Fruit fly (Drosophila melanogaster) whole organism, pupa: ENCODE results near the gene rno.

Experiments used
- CG10348 ChIP-seq: fragments of 200-800 bp; sonication (Bioruptor generic); IDR thresholded peaks from 2 replicates; pipeline ENCODE4 v1.3.6; 2022; ENCODE audit warnings: missing biosample characterization, missing genetic modification characterization
- CG12605 ChIP-seq: fragments of 200-800 bp; sonication (Bioruptor generic); IDR thresholded peaks from 2 replicates; pipeline ENCODE4 v1.3.6; 2022; ENCODE audit warnings: missing biosample characterization, missing genetic modification characterization
- CG13204 ChIP-seq: fragments of 200-800 bp; sonication (Bioruptor generic); optimal IDR thresholded peaks from 2 replicates; lab custom pipeline; 2018; ENCODE audit warnings: missing biosample characterization, mild to moderate bottlenecking, missing genetic modification characterization, moderate library complexity
- CG14655 ChIP-seq: fragments of 200-800 bp; sonication (Bioruptor generic); optimal IDR thresholded peaks from 3 replicates; lab custom pipeline; 2017; ENCODE audit warnings: mild to moderate bottlenecking, missing biosample characterization, missing genetic modification reagents, missing genetic modification characterization
- CG15710 ChIP-seq: fragments of 200-800 bp; sonication (Bioruptor generic); optimal IDR thresholded peaks from 2 replicates; lab custom pipeline; 2018; ENCODE audit warnings: missing biosample characterization, mild to moderate bottlenecking, missing genetic modification characterization, moderate library complexity
- CG17806 ChIP-seq: fragments of 200-800 bp; sonication (Bioruptor generic); optimal IDR thresholded peaks from 2 replicates; lab custom pipeline; 2018; ENCODE audit warnings: missing biosample characterization, mild to moderate bottlenecking, missing genetic modification characterization, moderate library complexity
- CG32121 ChIP-seq: fragments of 200-800 bp; sonication (Bioruptor generic); IDR thresholded peaks from 2 replicates; pipeline ENCODE4 v1.3.6; 2022; ENCODE audit warnings: missing biosample characterization, missing genetic modification characterization
- CG34367 ChIP-seq: fragments of 200-800 bp; sonication (Bioruptor generic); optimal IDR thresholded peaks from 2 replicates; lab custom pipeline; 2018; ENCODE audit warnings: missing biosample characterization, mild to moderate bottlenecking, missing genetic modification characterization
- CG4496 ChIP-seq: fragments of 200-800 bp; sonication (Bioruptor generic); IDR thresholded peaks from 3 replicates; pipeline ENCODE4 v1.3.6; 2022; ENCODE audit warnings: missing biosample characterization, missing genetic modification characterization
- CG8159 ChIP-seq: fragments of 200-800 bp; sonication (Bioruptor generic); optimal IDR thresholded peaks from 3 replicates; lab custom pipeline; 2018; ENCODE audit warnings: missing biosample characterization, mild to moderate bottlenecking, missing genetic modification characterization, moderate library complexity
- CG8301 ChIP-seq: fragments of 200-800 bp; sonication (Bioruptor generic); optimal IDR thresholded peaks from 2 replicates; lab custom pipeline; 2018; ENCODE audit warnings: missing biosample characterization, mild to moderate bottlenecking, missing genetic modification characterization
- CG9948 ChIP-seq: fragments of 200-800 bp; sonication (Bioruptor generic); optimal IDR thresholded peaks from 2 replicates; lab custom pipeline; 2018; ENCODE audit warnings: missing biosample characterization, mild to moderate bottlenecking, missing genetic modification characterization, moderate library complexity
- D1 ChIP-seq: fragments of 200-800 bp; sonication (Bioruptor generic); optimal IDR thresholded peaks from 2 replicates; lab custom pipeline; 2018; ENCODE audit warnings: missing biosample characterization, mild to moderate bottlenecking, missing genetic modification characterization, moderate library complexity
- EcR ChIP-seq: fragments of 200-800 bp; sonication (Bioruptor generic); optimal IDR thresholded peaks from 3 replicates; lab custom pipeline; 2019; ENCODE audit warnings: missing biosample characterization, missing genetic modification characterization, mild to moderate bottlenecking, moderate library complexity, missing genetic modification reagents
- Ets98B ChIP-seq: fragments of 200-800 bp; sonication (Bioruptor generic); IDR thresholded peaks from 2 replicates; pipeline ENCODE4 v1.3.6; 2022; ENCODE audit warnings: missing biosample characterization, missing genetic modification characterization
- Pif1A ChIP-seq: fragments of 200-800 bp; sonication (Bioruptor generic); optimal IDR thresholded peaks from 3 replicates; lab custom pipeline; 2016; ENCODE audit warnings: missing biosample characterization, missing genetic modification characterization
- Pif1B ChIP-seq: fragments of 200-800 bp; sonication (Bioruptor generic); optimal IDR thresholded peaks from 3 replicates; lab custom pipeline; 2016; ENCODE audit warnings: missing biosample characterization, missing genetic modification characterization
- Snoo ChIP-seq: fragments of 200-800 bp; sonication (Bioruptor generic); optimal IDR thresholded peaks from 3 replicates; lab custom pipeline; 2017; ENCODE audit warnings: missing biosample characterization, mild to moderate bottlenecking, missing genetic modification characterization, inconsistent platforms
- fd96Ca ChIP-seq: fragments of 200-800 bp; sonication (Bioruptor generic); IDR thresholded peaks from 3 replicates; pipeline ENCODE4 v1.3.6; 2022; ENCODE audit warnings: missing biosample characterization, missing genetic modification characterization
- gl ChIP-seq: fragments of 200-800 bp; sonication (Bioruptor generic); optimal IDR thresholded peaks from 2 replicates; lab custom pipeline; 2018; ENCODE audit warnings: missing biosample characterization, mild to moderate bottlenecking, missing genetic modification characterization
- rn ChIP-seq: fragments of 200-800 bp; sonication (Bioruptor generic); IDR thresholded peaks from 2 replicates; pipeline ENCODE4 v1.3.6; 2022; ENCODE audit warnings: missing biosample characterization, missing genetic modification characterization

Gene rno

DNA sequence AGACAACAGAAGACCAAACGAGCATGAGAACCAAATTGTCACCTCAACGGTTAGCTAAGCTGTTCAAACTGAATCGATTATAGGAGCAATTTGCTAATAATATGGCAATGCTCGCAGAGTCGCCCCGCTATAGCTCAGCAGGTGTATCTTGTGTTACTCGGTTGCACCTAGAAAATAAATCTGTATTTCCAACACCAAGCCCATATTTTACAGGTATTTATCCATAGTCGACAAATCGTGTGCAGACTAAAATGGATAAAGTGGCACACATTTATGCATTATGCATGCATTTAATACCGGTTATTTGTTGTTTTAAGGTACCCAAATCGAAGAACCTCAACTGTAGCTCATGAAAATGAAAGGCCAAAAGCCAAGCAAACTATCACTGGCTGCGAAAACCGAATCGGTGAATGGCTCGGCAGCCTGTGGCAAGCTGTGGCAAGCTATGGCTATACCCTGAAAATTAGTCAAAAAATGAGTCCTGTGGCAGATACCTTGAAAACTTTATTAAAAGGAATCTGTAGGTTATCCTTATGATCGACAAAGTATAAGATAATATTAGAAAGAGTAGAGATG is 20.6 kb downstream of the rno start, which contains the start of gene Vdup1:
TSS of gene Vdup1 (minus strand) at position 51 of the 576 bp plus-strand sequence.
- TF ChIP-seq rn: no peak
- no peak for TF ChIP-seq Pif1B (GFP tag; lab: Kevin White, UChicago)
- TF ChIP-seq CG13204 (GFP tag; lab: Kevin White, UChicago): no peak
- no peak for TF ChIP-seq Ets98B (GFP tag; lab: Robert Waterston, UW)
- no peak for TF ChIP-seq CG14655 (GFP tag; lab: Kevin White, UChicago)
- TF ChIP-seq CG8159: no peak
- TF ChIP-seq CG12605 (GFP tag; lab: Robert Waterston, UW): no peak
- TF ChIP-seq CG17806 (tag; lab: Kevin White, UChicago): no peak

DNA sequence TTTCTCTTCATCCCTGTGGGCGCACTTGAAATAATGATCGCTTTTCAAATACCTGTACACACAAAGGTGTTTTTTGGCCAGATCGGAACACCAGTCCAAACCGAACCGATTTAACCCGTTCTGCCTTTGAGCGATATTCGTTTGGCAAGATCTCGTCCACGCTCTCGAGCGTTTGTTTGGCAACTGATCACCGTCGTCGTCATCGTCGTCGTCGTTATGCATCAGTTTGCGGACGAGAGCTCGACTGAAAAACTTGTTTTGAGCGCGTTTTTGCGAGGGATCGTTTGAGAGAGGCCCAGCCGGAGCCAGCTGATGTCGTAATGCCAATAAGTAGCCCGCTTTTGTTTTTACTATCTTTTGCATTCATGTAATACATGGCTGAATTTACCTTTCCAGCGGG is 21.1 kb downstream of the rno start:
- TF ChIP-seq rn (no peak), Snoo (tag; lab: Kevin White, UChicago) (no peak), D1 (tag; lab: Kevin White, UChicago) (no peak), Pif1B (GFP tag; lab: Kevin White, UChicago) (no peak), CG17806 (tag; lab: Kevin White, UChicago) (peak; percentile 0), CG10348 (GFP tag; lab: Robert Waterston, UW) (no peak), CG13204 (GFP tag; lab: Kevin White, UChicago) (no peak), Ets98B (GFP tag; lab: Robert Waterston, UW) (no peak; the same call in 1 of the 2 replicates), CG8301 (tag; lab: Kevin White, UChicago) (no peak), CG15710 (tag; lab: Kevin White, UChicago) (no peak), CG8159 (no peak), CG12605 (GFP tag; lab: Robert Waterston, UW) (no peak), EcR (peak; percentile 14), gl (tag; lab: Kevin White, UChicago) (no peak)

- TF ChIP-seq CG14655 (GFP tag; lab: Kevin White, UChicago) (no peak), fd96Ca (GFP tag; lab: Robert Waterston, UW) (no peak), gl (tag; lab: Kevin White, UChicago) (no peak), Ets98B (GFP tag; lab: Robert Waterston, UW) (no peak), CG32121 (GFP tag; lab: Robert Waterston, UW) (no peak), Pif1A (GFP tag; lab: Kevin White, UChicago) (no peak), CG8159 (no peak), Snoo (tag; lab: Kevin White, UChicago) (no peak), CG10348 (GFP tag; lab: Robert Waterston, UW) (no peak), rn (no peak), EcR (no peak), D1 (tag; lab: Kevin White, UChicago) (no peak), CG9948 (no peak), CG34367 (tag; lab: Kevin White, UChicago) (no peak), CG13204 (GFP tag; lab: Kevin White, UChicago) (no peak), Pif1B (GFP tag; lab: Kevin White, UChicago) (no peak), CG12605 (GFP tag; lab: Robert Waterston, UW) (no peak), CG4496 (GFP tag; lab: Robert Waterston, UW) (no peak)
Measured at dm6 chr3L:177938-178337, 21.6 kb downstream of the rno start.

DNA sequence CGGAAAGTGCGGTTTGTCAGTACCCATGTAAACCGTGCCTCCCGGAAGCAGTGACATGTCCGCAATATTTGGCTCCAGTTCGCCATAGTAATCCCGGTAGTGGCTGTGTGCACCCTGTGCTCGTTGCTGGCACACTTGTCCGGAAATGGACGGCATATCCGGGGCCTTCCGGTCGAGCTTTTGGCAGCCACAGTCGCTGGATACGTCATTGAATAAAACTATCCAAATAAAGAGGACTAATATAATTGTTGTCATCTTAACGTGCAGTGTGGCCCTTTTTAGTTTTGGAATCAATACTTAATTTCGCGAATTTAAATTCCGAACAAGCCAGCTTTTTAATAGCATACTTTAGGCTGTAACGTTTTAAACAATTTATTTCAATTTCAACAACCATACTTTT is 23.6 kb downstream of the rno start, which contains the start of gene CG7049:
TSS of gene CG7049 (minus strand) at position 280 of the 400 bp plus-strand sequence.
- no peak for TF ChIP-seq CG13204 (GFP tag; lab: Kevin White, UChicago)
- no peak for TF ChIP-seq CG12605 (GFP tag; lab: Robert Waterston, UW)
- TF ChIP-seq CG17806 (tag; lab: Kevin White, UChicago): no peak
- no peak for TF ChIP-seq CG8159
- no peak for TF ChIP-seq gl (tag; lab: Kevin White, UChicago)
- TF ChIP-seq CG14655 (GFP tag; lab: Kevin White, UChicago): no peak
- TF ChIP-seq Ets98B (GFP tag; lab: Robert Waterston, UW): no peak
- no peak for TF ChIP-seq CG32121 (GFP tag; lab: Robert Waterston, UW)
- no peak for TF ChIP-seq D1 (tag; lab: Kevin White, UChicago)
- no peak for TF ChIP-seq CG10348 (GFP tag; lab: Robert Waterston, UW)
- no peak for TF ChIP-seq Snoo (tag; lab: Kevin White, UChicago)
- no peak for TF ChIP-seq EcR
- no peak for TF ChIP-seq CG34367 (tag; lab: Kevin White, UChicago)
- no peak for TF ChIP-seq CG4496 (GFP tag; lab: Robert Waterston, UW)
- TF ChIP-seq CG8301 (tag; lab: Kevin White, UChicago): no peak
- TF ChIP-seq CG15710 (tag; lab: Kevin White, UChicago): no peak
- TF ChIP-seq, all 21 proteins: peak for 0

- TF ChIP-seq CG32121 (GFP tag; lab: Robert Waterston, UW): no peak
- TF ChIP-seq D1 (tag; lab: Kevin White, UChicago): no peak
- TF ChIP-seq CG14655 (GFP tag; lab: Kevin White, UChicago): no peak
- TF ChIP-seq CG34367 (tag; lab: Kevin White, UChicago): no peak
- no peak for TF ChIP-seq CG8159
- no peak for TF ChIP-seq gl (tag; lab: Kevin White, UChicago)
- TF ChIP-seq fd96Ca (GFP tag; lab: Robert Waterston, UW): no peak
- no peak for TF ChIP-seq Pif1A (GFP tag; lab: Kevin White, UChicago)
- no peak for TF ChIP-seq CG9948
- TF ChIP-seq rn: no peak
- TF ChIP-seq CG4496 (GFP tag; lab: Robert Waterston, UW): no peak
- TF ChIP-seq CG10348 (GFP tag; lab: Robert Waterston, UW): no peak
- no peak for TF ChIP-seq CG12605 (GFP tag; lab: Robert Waterston, UW)
- no peak for TF ChIP-seq Pif1B (GFP tag; lab: Kevin White, UChicago)
- no peak for TF ChIP-seq CG15710 (tag; lab: Kevin White, UChicago)
- no peak for TF ChIP-seq Snoo (tag; lab: Kevin White, UChicago)
- no peak for TF ChIP-seq CG17806 (tag; lab: Kevin White, UChicago)
- TF ChIP-seq Ets98B (GFP tag; lab: Robert Waterston, UW): no peak
- TF ChIP-seq EcR: no peak
- no peak for TF ChIP-seq CG8301 (tag; lab: Kevin White, UChicago)
Measured at dm6 chr3L:174501-174900, 25.1 kb downstream of the rno start.
